Worm (Caenorhabditis elegans) whole organism, L1 larva: ENCODE results near the gene F21D9.1.

ENCODE experiments used
- ama-1 ChIP-seq: fragments of 150-350 bp; optimal IDR thresholded peaks from 2 replicates; lab custom pipeline; 2014
- pqm-1 ChIP-seq: sonication (generic microtip); optimal IDR thresholded peaks from 3 replicates; lab custom pipeline; 2017; ENCODE audit warnings: missing biosample characterization, missing genetic modification characterization

ce11 chrV:19282314-19282713 lies 18.1 kb downstream of the F21D9.1 start, which contains the start of gene fbxb-117:
- TF ChIP-seq pqm-1 (tag; lab: Kevin White, UChicago): no peak
- TF ChIP-seq ama-1 (lab: Kevin White, UChicago): no peak
